Worm (Caenorhabditis elegans) whole organism, early embryonic: Measurements from ENCODE around the gene W06G6.15.

ENCODE experiments used
- B0310.2 ChIP-seq: sonication (generic microtip); optimal IDR thresholded peaks from 2 replicates; lab custom pipeline; 2016; ENCODE audit warnings: mild to moderate bottlenecking, missing genetic modification characterization, missing compliant biosample characterization
- aly-1 ChIP-seq: sonication (generic microtip); optimal IDR thresholded peaks from 2 replicates; lab custom pipeline; 2016; ENCODE audit warnings: missing genetic modification characterization, missing compliant biosample characterization
- ama-1 ChIP-seq: fragments of 150-350 bp; optimal IDR thresholded peaks from 2 replicates; lab custom pipeline; 2014
- ceh-13 ChIP-seq: fragments of 200-800 bp; sonication (Bioruptor generic); optimal IDR thresholded peaks from 2 replicates; lab custom pipeline; 2018; ENCODE audit warnings: mild to moderate bottlenecking, missing genetic modification characterization, missing compliant biosample characterization
- ceh-36 ChIP-seq: sonication (generic microtip); optimal IDR thresholded peaks from 2 replicates; lab custom pipeline; 2016; ENCODE audit warnings: missing genetic modification characterization, inconsistent platforms, missing compliant biosample characterization
- ets-7 ChIP-seq: sonication (generic microtip); optimal IDR thresholded peaks from 2 replicates; lab custom pipeline; 2016; ENCODE audit warnings: missing genotype, missing genetic modification characterization, missing compliant biosample characterization
- hmbx-1 ChIP-seq: sonication (generic microtip); optimal IDR thresholded peaks from 2 replicates; lab custom pipeline; 2016; ENCODE audit warnings: mild to moderate bottlenecking, missing genetic modification characterization, missing compliant biosample characterization
- hnd-1 ChIP-seq: sonication (generic microtip); optimal IDR thresholded peaks from 2 replicates; lab custom pipeline; 2016; ENCODE audit warnings: missing genetic modification characterization, missing compliant biosample characterization
- scrt-1 ChIP-seq: fragments of 200-800 bp; sonication (Bioruptor generic); IDR thresholded peaks from 2 replicates; pipeline ENCODE4 v1.3.6; 2022; ENCODE audit warnings: missing genetic modification characterization, missing compliant biosample characterization

DNA sequence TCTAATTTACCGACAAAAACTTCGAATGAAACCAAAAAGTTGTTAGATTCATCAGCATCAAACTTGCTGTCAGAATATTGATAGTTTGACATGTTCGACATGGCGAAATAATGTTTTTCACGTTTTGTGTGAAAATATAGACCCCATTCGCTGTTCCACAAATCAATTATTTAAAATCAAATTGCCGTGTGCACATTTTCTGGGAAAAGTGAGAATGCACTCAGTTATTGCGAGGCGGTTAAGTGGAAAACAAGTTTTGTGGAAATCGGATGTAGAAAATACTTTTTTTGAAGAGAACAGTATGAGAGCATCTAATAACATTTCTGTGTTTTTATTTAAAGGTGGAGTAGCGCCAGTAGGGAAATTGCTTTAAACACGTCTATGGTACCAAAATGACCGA, 39.4 kb downstream of the W06G6.15 start, which contains the start of gene srw-42:
- TF ChIP-seq ama-1 (lab: Kevin White, UChicago) (no peak), hnd-1 (no peak), ceh-36 (no peak), aly-1 (tag; lab: Kevin White, UChicago) (no peak), hmbx-1 (tag; lab: Kevin White, UChicago) (no peak), ceh-13 (GFP tag; lab: Kevin White, UChicago) (no peak), ets-7 (tag; lab: Kevin White, UChicago) (no peak), B0310.2 (tag; lab: Kevin White, UChicago) (no peak), scrt-1 (GFP tag; lab: Robert Waterston, UW) (no peak)
